Fruit fly (Drosophila melanogaster): ENCODE data around the gene ftz-f1.

DNA sequence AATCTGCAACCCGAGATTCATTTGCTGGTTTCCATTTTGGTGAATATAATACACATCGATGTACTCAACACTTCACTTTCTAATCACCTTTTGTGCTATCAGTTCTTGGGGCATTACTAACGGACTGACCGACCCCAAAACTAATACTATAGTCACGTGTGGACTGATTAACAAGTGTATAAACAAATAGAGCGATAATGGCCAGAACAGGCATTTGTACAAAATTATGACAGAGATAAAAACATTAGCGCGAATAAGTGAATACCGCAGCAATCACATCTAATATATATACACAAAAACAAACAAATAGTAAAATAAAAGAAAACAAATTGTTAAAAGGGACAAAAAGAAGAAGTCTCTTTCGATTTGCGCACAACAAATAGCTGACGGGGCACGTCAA lies 9.4 kb upstream of the ftz-f1 start:
- TF ChIP-seq CG16779 (tag; optimal IDR thresholded peaks at IDR 0.05): no peak
- no peak for TF ChIP-seq CG9139 (GFP tag; optimal IDR thresholded peaks at IDR 0.05)
- TF ChIP-seq CG6854 (GFP tag; optimal IDR thresholded peaks at IDR 0.05): no peak
- TF ChIP-seq fkh (GFP tag; optimal IDR thresholded peaks at IDR 0.05): peak; percentile 16
- no peak for TF ChIP-seq Met (GFP tag; optimal IDR thresholded peaks at IDR 0.05)
- no peak for TF ChIP-seq CG10631 (GFP tag; optimal IDR thresholded peaks at IDR 0.05)
- no peak for TF ChIP-seq fd85E (GFP tag; optimal IDR thresholded peaks at IDR 0.05)
- no peak for TF ChIP-seq CG8319 (GFP tag; optimal IDR thresholded peaks at IDR 0.05)
- no peak for TF ChIP-seq CG1621 (tag; optimal IDR thresholded peaks at IDR 0.05)
- TF ChIP-seq Ets21C (GFP tag; optimal IDR thresholded peaks at IDR 0.05): no peak
- TF ChIP-seq CG10669 (GFP tag; optimal IDR thresholded peaks at IDR 0.05): no peak
- TF ChIP-seq topi (GFP tag; optimal IDR thresholded peaks at IDR 0.05): no peak
- TF ChIP-seq Hr39 (GFP tag; optimal IDR thresholded peaks at IDR 0.05): no peak
- TF ChIP-seq ss (GFP tag; optimal IDR thresholded peaks at IDR 0.05): no peak

Measured in whole organism, prepupa.